Fruit fly (Drosophila melanogaster) whole organism, embryonic: ENCODE results near the gene CG31174.

Experiments
- ATbp ChIP-seq: fragments of 200-800 bp; sonication (Bioruptor generic); optimal IDR thresholded peaks from 2 replicates; lab custom pipeline; 2017; ENCODE audit warnings: missing biosample characterization, mild to moderate bottlenecking, missing genetic modification characterization, missing genetic modification reagents
- Atf6 ChIP-seq: fragments of 200-800 bp; sonication (Bioruptor generic); IDR thresholded peaks from 2 replicates; pipeline ENCODE4 v1.3.6; 2022; ENCODE audit warnings: missing biosample characterization, missing genetic modification characterization
- CG10654 ChIP-seq: fragments of 200-800 bp; sonication (Bioruptor generic); optimal IDR thresholded peaks from 2 replicates; lab custom pipeline; 2016; ENCODE audit warnings: missing biosample characterization, missing genetic modification characterization
- CG12071 ChIP-seq: fragments of 200-800 bp; sonication (Bioruptor generic); optimal IDR thresholded peaks from 3 replicates; lab custom pipeline; 2018; ENCODE audit warnings: missing biosample characterization, mild to moderate bottlenecking, missing genetic modification characterization
- CG12659 ChIP-seq: fragments of 200-800 bp; sonication (Bioruptor generic); optimal IDR thresholded peaks from 3 replicates; lab custom pipeline; 2017; ENCODE audit warnings: mild to moderate bottlenecking, missing biosample characterization, missing genetic modification reagents, missing genetic modification characterization
- CG13424 ChIP-seq: fragments of 200-800 bp; sonication (Bioruptor generic); optimal IDR thresholded peaks from 2 replicates; lab custom pipeline; 2019; ENCODE audit warnings: missing biosample characterization, mild to moderate bottlenecking, missing genetic modification characterization, moderate library complexity
- CG14441 ChIP-seq: fragments of 200-800 bp; sonication (Bioruptor generic); IDR thresholded peaks from 2 replicates; pipeline ENCODE4 v1.3.6; 2022; ENCODE audit warnings: missing biosample characterization, missing genetic modification characterization
- CG1529 ChIP-seq: fragments of 200-800 bp; sonication (Bioruptor generic); optimal IDR thresholded peaks from 3 replicates; lab custom pipeline; 2018; ENCODE audit warnings: missing biosample characterization, missing genetic modification characterization
- CG15479 ChIP-seq: fragments of 200-800 bp; sonication (Bioruptor generic); optimal IDR thresholded peaks from 3 replicates; lab custom pipeline; 2019; ENCODE audit warnings: missing biosample characterization, mild to moderate bottlenecking, missing genetic modification characterization, moderate library complexity
- CG18764 ChIP-seq: fragments of 200-800 bp; sonication (Bioruptor generic); optimal IDR thresholded peaks from 3 replicates; lab custom pipeline; 2016; ENCODE audit warnings: missing biosample characterization, missing genetic modification characterization
- CG2712 ChIP-seq: fragments of 200-800 bp; optimal IDR thresholded peaks from 3 replicates; lab custom pipeline; 2019; ENCODE audit warnings: missing biosample characterization, mild to moderate bottlenecking, missing genetic modification characterization, moderate library complexity
- CG31365 ChIP-seq: fragments of 200-800 bp; sonication (Bioruptor generic); optimal IDR thresholded peaks from 2 replicates; lab custom pipeline; 2018; ENCODE audit warnings: missing biosample characterization, mild to moderate bottlenecking, missing genetic modification characterization
- CG3281 ChIP-seq: fragments of 200-800 bp; sonication (Bioruptor generic); optimal IDR thresholded peaks from 3 replicates; lab custom pipeline; 2017; ENCODE audit warnings: missing biosample characterization, mild to moderate bottlenecking, missing genetic modification characterization
- CG3407 ChIP-seq: fragments of 200-800 bp; sonication (Bioruptor generic); optimal IDR thresholded peaks from 2 replicates; lab custom pipeline; 2018; ENCODE audit warnings: missing biosample characterization, mild to moderate bottlenecking, missing genetic modification characterization
- CG4328 ChIP-seq: fragments of 200-800 bp; sonication (Bioruptor generic); optimal IDR thresholded peaks from 3 replicates; lab custom pipeline; 2017; ENCODE audit warnings: missing biosample characterization, missing genetic modification reagents, missing genetic modification characterization
- CG4360 ChIP-seq: fragments of 200-800 bp; sonication (Bioruptor generic); IDR thresholded peaks from 2 replicates; pipeline ENCODE4 v1.3.6; 2022; ENCODE audit warnings: missing biosample characterization, missing genetic modification characterization
- CG6765 ChIP-seq: fragments of 200-800 bp; sonication (Bioruptor generic); optimal IDR thresholded peaks from 3 replicates; lab custom pipeline; 2017; ENCODE audit warnings: missing biosample characterization, mild to moderate bottlenecking, missing genetic modification characterization
- CG7556 ChIP-seq: fragments of 200-800 bp; sonication (Bioruptor generic); optimal IDR thresholded peaks from 2 replicates; lab custom pipeline; 2017; ENCODE audit warnings: missing biosample characterization, mild to moderate bottlenecking, missing genetic modification characterization
- CG7786 ChIP-seq: fragments of 200-800 bp; sonication (Bioruptor generic); optimal IDR thresholded peaks from 2 replicates; lab custom pipeline; 2016; ENCODE audit warnings: missing biosample characterization, missing genetic modification characterization
- CG7987 ChIP-seq: fragments of 200-800 bp; sonication (Bioruptor generic); optimal IDR thresholded peaks from 2 replicates; lab custom pipeline; 2018; ENCODE audit warnings: missing biosample characterization, mild to moderate bottlenecking, missing genetic modification characterization, moderate library complexity
- CG8478 ChIP-seq: fragments of >200 bp; optimal IDR thresholded peaks from 2 replicates; lab custom pipeline; 2018
- CG8765 ChIP-seq: fragments of 200-800 bp; sonication (Bioruptor generic); IDR thresholded peaks from 2 replicates; pipeline ENCODE4 v1.3.6; 2022; ENCODE audit warnings: missing biosample characterization, missing genetic modification characterization
- CG9437 ChIP-seq: fragments of 200-800 bp; sonication (Bioruptor generic); optimal IDR thresholded peaks from 2 replicates; lab custom pipeline; 2018; ENCODE audit warnings: missing biosample characterization, mild to moderate bottlenecking, missing genetic modification characterization
- Dip3 ChIP-seq: fragments of 200-800 bp; sonication (Bioruptor generic); optimal IDR thresholded peaks from 3 replicates; lab custom pipeline; 2016; ENCODE audit warnings: missing biosample characterization, missing genetic modification characterization
- Hr51 ChIP-seq, 2 experiments: fragments of 200-800 bp; sonication (Bioruptor generic); optimal IDR thresholded peaks; 2 replicates in 1 of 2; 3 replicates in 1 of 2; lab custom pipeline; 2016 to 2018; ENCODE audit warnings: missing biosample characterization in 2 of 2, missing genetic modification characterization in 2 of 2, mild to moderate bottlenecking in 1 of 2, moderate library complexity in 1 of 2
- Pdp1 ChIP-seq, 2 experiments: fragments of 200-800 bp; sonication (Bioruptor generic); optimal IDR thresholded peaks; 3 replicates each; lab custom pipeline; 2016; ENCODE audit warnings: missing biosample characterization in 2 of 2, missing genetic modification characterization in 2 of 2, mild to moderate bottlenecking in 1 of 2, moderate library complexity in 1 of 2
- Ptx1 ChIP-seq: fragments of 200-800 bp; sonication (Bioruptor generic); IDR thresholded peaks from 2 replicates; pipeline ENCODE4 v1.3.6; 2022; ENCODE audit warnings: missing biosample characterization, missing genetic modification characterization
- Scr ChIP-seq: fragments of 200-800 bp; sonication (Bioruptor generic); IDR thresholded peaks from 2 replicates; pipeline ENCODE4 v1.3.6; 2022; ENCODE audit warnings: missing biosample characterization, missing genetic modification characterization; ENCODE audit not compliant: partially characterized antibody
- bbx ChIP-seq: fragments of 200-800 bp; sonication (Bioruptor generic); IDR thresholded peaks from 2 replicates; pipeline ENCODE4 v1.3.6; 2022; ENCODE audit warnings: missing biosample characterization, missing genetic modification characterization; ENCODE audit not compliant: partially characterized antibody
- croc ChIP-seq: fragments of 200-800 bp; sonication (Bioruptor generic); conservative IDR thresholded peaks from 3 replicates; pipeline ENCODE4 v1.3.6; 2022; ENCODE audit warnings: missing biosample characterization, missing genetic modification characterization
- dan ChIP-seq: fragments of 200-800 bp; sonication (Bioruptor generic); IDR thresholded peaks from 2 replicates; pipeline ENCODE4 v1.3.6; 2022; ENCODE audit warnings: missing biosample characterization, missing genetic modification characterization
- dmrt11E ChIP-seq: fragments of 200-800 bp; sonication (Bioruptor generic); optimal IDR thresholded peaks from 3 replicates; lab custom pipeline; 2018; ENCODE audit warnings: missing biosample characterization, mild to moderate bottlenecking, missing genetic modification characterization, moderate library complexity
- dysf ChIP-seq: fragments of 200-800 bp; sonication (Bioruptor generic); IDR thresholded peaks from 3 replicates; pipeline ENCODE4 v1.3.6; 2022; ENCODE audit warnings: missing biosample characterization, missing genetic modification characterization
- gfzf ChIP-seq: fragments of 200-800 bp; sonication (Bioruptor generic); optimal IDR thresholded peaks from 2 replicates; lab custom pipeline; 2016; ENCODE audit warnings: missing biosample characterization, mild to moderate bottlenecking, missing genetic modification characterization, moderate library complexity
- gro ChIP-seq: fragments of 200-800 bp; sonication (Bioruptor generic); optimal IDR thresholded peaks from 2 replicates; lab custom pipeline; 2016; ENCODE audit warnings: missing biosample characterization, missing genetic modification characterization
- gsb-n ChIP-seq: fragments of 200-800 bp; sonication (Bioruptor generic); optimal IDR thresholded peaks from 3 replicates; lab custom pipeline; 2018; ENCODE audit warnings: missing biosample characterization, mild to moderate bottlenecking, missing genetic modification characterization
- her ChIP-seq: fragments of 200-800 bp; sonication (Bioruptor generic); optimal IDR thresholded peaks from 2 replicates; lab custom pipeline; 2016; ENCODE audit warnings: missing biosample characterization, missing genetic modification characterization
- hth ChIP-seq: fragments of >200 bp; optimal IDR thresholded peaks from 2 replicates; lab custom pipeline; 2017; ENCODE audit warnings: inconsistent platforms
- insv ChIP-seq, 2 experiments: fragments of 200-800 bp; sonication (Bioruptor generic); optimal IDR thresholded peaks; 3 replicates each; lab custom pipeline; 2016 to 2018; ENCODE audit warnings: missing biosample characterization in 2 of 2, missing genetic modification characterization in 2 of 2
- lola ChIP-seq, 3 experiments: fragments of >200 bp in 2 of 3; fragments of 200-800 bp in 1 of 3; sonication (Bioruptor generic) in 1 of 3; optimal IDR thresholded peaks; 2 replicates each; lab custom pipeline; 2017 to 2019; ENCODE audit warnings: missing biosample characterization in 3 of 3, missing genetic modification characterization in 3 of 3, mild to moderate bottlenecking in 1 of 3, moderate library complexity in 1 of 3
- mam ChIP-seq: fragments of 200-800 bp; sonication (Bioruptor generic); optimal IDR thresholded peaks from 3 replicates; lab custom pipeline; 2016; ENCODE audit warnings: missing biosample characterization, missing genetic modification characterization
- odd ChIP-seq: fragments of 200-800 bp; sonication (Bioruptor generic); optimal IDR thresholded peaks from 2 replicates; lab custom pipeline; 2017; ENCODE audit warnings: missing biosample characterization, mild to moderate bottlenecking, missing genetic modification characterization
- otp ChIP-seq: fragments of 200-800 bp; sonication (Bioruptor generic); IDR thresholded peaks from 3 replicates; pipeline ENCODE4, ENCODE4 v1.3.6; 2022; ENCODE audit warnings: missing biosample characterization, missing genetic modification characterization
- salm ChIP-seq: fragments of 200-800 bp; sonication (Bioruptor generic); optimal IDR thresholded peaks from 2 replicates; lab custom pipeline; 2018; ENCODE audit warnings: missing biosample characterization, mild to moderate bottlenecking, missing genetic modification characterization
- stc ChIP-seq: fragments of 200-800 bp; sonication (Bioruptor generic); IDR thresholded peaks from 2 replicates; pipeline ENCODE4 v1.3.6; 2022; ENCODE audit warnings: missing biosample characterization, missing genetic modification characterization
- tgo ChIP-seq: fragments of 200-800 bp; sonication (Bioruptor generic); IDR thresholded peaks from 3 replicates; pipeline ENCODE4 v1.3.6; 2022; ENCODE audit warnings: missing biosample characterization, missing genetic modification characterization
- tio ChIP-seq: fragments of 200-800 bp; sonication (Bioruptor generic); optimal IDR thresholded peaks from 2 replicates; lab custom pipeline; 2017; ENCODE audit warnings: missing biosample characterization, missing genetic modification characterization, inconsistent platforms
- tll ChIP-seq, 2 experiments: fragments of 200-800 bp in 1 of 2; fragments of >200 bp in 1 of 2; sonication (Bioruptor generic) in 1 of 2; optimal IDR thresholded peaks; 2 replicates each; lab custom pipeline; 2017 to 2019; ENCODE audit warnings: missing biosample characterization in 2 of 2, missing genetic modification characterization in 2 of 2, mild to moderate bottlenecking in 1 of 2, moderate library complexity in 1 of 2
- tna ChIP-seq: fragments of 200-800 bp; sonication (Bioruptor generic); IDR thresholded peaks from 2 replicates; pipeline ENCODE4 v1.3.6; 2022; ENCODE audit warnings: missing biosample characterization, missing genetic modification characterization; ENCODE audit not compliant: partially characterized antibody
- toy ChIP-seq: fragments of 200-800 bp; sonication (Bioruptor generic); IDR thresholded peaks from 2 replicates; pipeline ENCODE4 v1.3.6; 2022; ENCODE audit warnings: missing biosample characterization, missing genetic modification characterization
- unpg ChIP-seq: fragments of 200-800 bp; sonication (Bioruptor generic); optimal IDR thresholded peaks from 3 replicates; lab custom pipeline; 2018; ENCODE audit warnings: missing biosample characterization, mild to moderate bottlenecking, missing genetic modification characterization, moderate library complexity
- wor ChIP-seq: fragments of 200-800 bp; sonication (Bioruptor generic); IDR thresholded peaks from 2 replicates; pipeline ENCODE4 v1.3.6; 2022; ENCODE audit warnings: missing biosample characterization, missing genetic modification characterization

Gene CG31174

DNA sequence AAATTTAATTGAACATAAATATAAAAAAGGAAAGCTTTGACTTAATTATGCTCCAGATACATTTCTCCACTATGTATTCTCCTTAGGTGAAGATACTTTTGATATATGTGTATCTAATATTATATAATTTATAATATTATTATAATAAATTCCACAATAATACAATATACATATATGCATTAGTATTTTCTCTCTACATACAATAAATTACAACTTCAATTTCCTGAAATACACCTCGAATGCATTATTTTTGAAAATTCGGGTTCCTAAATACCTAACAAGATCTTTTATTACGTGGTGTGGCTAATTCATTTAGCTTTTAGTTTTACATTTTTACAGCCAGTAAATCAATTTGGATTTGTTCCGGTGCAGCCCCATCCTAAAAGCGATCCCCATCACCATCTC is 39.0 kb downstream of the CG31174 start (continued):
- TF ChIP-seq mam (no peak), Pdp1 (GFP tag; optimal IDR thresholded peaks at IDR 0.05; lab: Kevin White, UChicago) (no peak), insv (GFP tag; optimal IDR thresholded peaks at IDR 0.05; lab: Kevin White, UChicago) (no peak), Hr51 (GFP tag; optimal IDR thresholded peaks at IDR 0.05; lab: Kevin White, UChicago) (no peak), unpg (GFP tag; lab: Kevin White, UChicago) (peak; percentile 19), croc (GFP tag; lab: Robert Waterston, UW) (no peak), lola (GFP tag; optimal IDR thresholded peaks at IDR 0.05; lab: Kevin White, UChicago) (peak in 1 of 3 experiments; percentile 76), CG7556 (GFP tag; lab: Kevin White, UChicago) (no peak), CG12071 (GFP tag; lab: Kevin White, UChicago) (no peak), CG15479 (GFP tag; lab: Kevin White, UChicago) (no peak), wor (GFP tag; lab: Robert Waterston, UW) (no peak), toy (GFP tag; lab: Robert Waterston, UW) (no peak), CG31365 (tag; lab: Kevin White, UChicago) (no peak), her (no peak), bbx (GFP tag; lab: Robert Waterston, UW) (no peak), tio (GFP tag; lab: Kevin White, UChicago) (no peak), dmrt11E (tag; lab: Kevin White, UChicago) (peak; percentile 75), salm (tag; lab: Kevin White, UChicago) (no peak), tgo (no peak), dysf (GFP tag; lab: Robert Waterston, UW) (no peak), ATbp (GFP tag; lab: Kevin White, UChicago) (no peak), CG13424 (peak; percentile 9), CG6765 (GFP tag; lab: Kevin White, UChicago) (no peak), CG4328 (no peak), CG18764 (no peak), CG10654 (GFP tag; lab: Kevin White, UChicago) (no peak), Ptx1 (GFP tag; lab: Robert Waterston, UW) (no peak), Atf6 (GFP tag; lab: Robert Waterston, UW) (no peak), stc (GFP tag; lab: Robert Waterston, UW) (no peak), gfzf (GFP tag; lab: Kevin White, UChicago) (no peak), odd (no peak), CG1529 (no peak), hth (lab: Kevin White, UChicago) (no peak), gro (GFP tag; lab: Kevin White, UChicago) (no peak), CG8765 (no peak), CG3407 (GFP tag; lab: Kevin White, UChicago) (no peak), CG3281 (no peak), Dip3 (GFP tag; lab: Kevin White, UChicago) (no peak), tll (GFP tag; optimal IDR thresholded peaks at IDR 0.05; lab: Kevin White, UChicago) (no peak), CG7786 (no peak), CG14441 (no peak), CG8478 (no peak), CG9437 (GFP tag; lab: Kevin White, UChicago) (peak; percentile 3), CG12659 (GFP tag; lab: Kevin White, UChicago) (no peak), tna (no peak), CG2712 (tag; lab: Kevin White, UChicago) (peak; percentile 72), CG7987 (GFP tag; lab: Kevin White, UChicago) (no peak), dan (GFP tag; lab: Robert Waterston, UW) (no peak), gsb-n (peak; percentile 33), otp (GFP tag; lab: Robert Waterston, UW) (no peak), CG4360 (GFP tag; lab: Robert Waterston, UW) (no peak), Scr (no peak)
